Fruit fly (Drosophila melanogaster): ENCODE results near the gene Taf13.

dm6 chr2L:20106595-20106994 is 12.9 kb upstream of the Taf13 start:
- TF ChIP-seq Ets21C (GFP tag; optimal IDR thresholded peaks at IDR 0.05) (no peak), salr (GFP tag; optimal IDR thresholded peaks at IDR 0.05) (no peak), CG6792 (GFP tag; optimal IDR thresholded peaks at IDR 0.05) (no peak), Eip78C (GFP tag) (peak; percentile 7), Sox102F (GFP tag; optimal IDR thresholded peaks at IDR 0.05) (no peak), dsx (GFP tag; optimal IDR thresholded peaks at IDR 0.05; ENCODE audit: poor library complexity, severe bottlenecking) (no peak), Smox (GFP tag; optimal IDR thresholded peaks at IDR 0.05) (no peak), CG7368 (GFP tag; optimal IDR thresholded peaks at IDR 0.05) (no peak), CG6163 (GFP tag; IDR thresholded peaks at IDR 0.05) (no peak)
